Worm (Caenorhabditis elegans): ENCODE data around the gene pezo-1.

The pezo-1 gene

DNA sequence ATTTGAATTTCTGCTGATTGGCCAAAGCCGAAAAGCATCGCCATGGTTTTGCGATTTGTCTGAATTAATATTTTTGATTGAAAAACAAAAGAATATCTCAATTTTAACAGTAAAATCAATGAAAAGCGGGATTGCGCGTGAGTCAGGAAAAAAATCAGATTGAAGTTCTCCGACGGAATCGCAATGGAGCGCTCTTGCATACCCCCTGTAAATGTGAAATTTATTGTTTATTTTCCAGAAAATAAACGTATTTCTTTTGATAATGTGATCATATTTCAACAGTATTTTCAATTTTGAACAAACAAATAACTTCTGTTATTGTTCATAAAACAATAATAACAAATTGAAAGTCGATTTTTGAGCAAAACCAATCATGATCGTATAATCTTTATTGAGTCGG is 24.7 kb downstream of the pezo-1 start, which contains the start of gene vps-26:
Gene vps-26 (minus strand): TSS at position 200 of the 400 bp plus-strand sequence.
- TF ChIP-seq C34F6.9 (tag; optimal IDR thresholded peaks at IDR 0.05) (peak; percentile 48), fos-1 (tag; optimal IDR thresholded peaks at IDR 0.05) (peak; percentile 47), blmp-1 (tag; optimal IDR thresholded peaks at IDR 0.05; ENCODE audit: insufficient read depth) (no peak), lsy-2 (tag; optimal IDR thresholded peaks at IDR 0.05) (peak in 1 of 2 experiments; percentile 49), unc-39 (tag; optimal IDR thresholded peaks at IDR 0.05) (no peak), unc-55 (GFP tag; optimal IDR thresholded peaks at IDR 0.05) (peak; percentile 26), nhr-129 (tag; optimal IDR thresholded peaks at IDR 0.05) (peak; percentile 40), ztf-4 (tag; optimal IDR thresholded peaks at IDR 0.05) (no peak)

DNA sequence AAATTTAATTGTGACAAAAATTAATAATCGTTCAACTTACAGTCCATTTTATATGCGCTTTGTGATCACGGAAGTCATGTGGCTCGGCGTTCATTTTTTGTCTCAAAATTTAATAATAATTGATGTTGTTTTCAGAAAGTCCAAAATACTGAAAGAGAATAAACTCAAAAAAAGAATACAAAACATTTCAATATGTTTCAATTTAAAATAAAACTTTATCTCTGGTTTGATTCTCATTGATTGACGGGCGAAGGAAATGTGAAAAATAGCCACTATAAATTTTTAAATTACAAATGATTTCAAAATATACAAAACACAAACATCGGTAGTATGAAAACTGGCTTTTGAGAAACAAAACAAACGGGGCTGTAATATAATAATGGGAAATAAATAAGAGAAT is 27.1 kb downstream of the pezo-1 start, which contains the start of gene T20D3.6:
Gene T20D3.6 (minus strand): TSS at position 101 of the 400 bp plus-strand sequence.
- no peak for TF ChIP-seq ceh-82 (tag; optimal IDR thresholded peaks at IDR 0.05)
- no peak for TF ChIP-seq fos-1 (tag; optimal IDR thresholded peaks at IDR 0.05)
- TF ChIP-seq nhr-6 (tag; optimal IDR thresholded peaks at IDR 0.05) = no peak
- TF ChIP-seq nhr-23 (tag; optimal IDR thresholded peaks at IDR 0.05) = no peak
- TF ChIP-seq lsy-2 (tag; optimal IDR thresholded peaks at IDR 0.05) = no peak
- no peak for TF ChIP-seq blmp-1 (tag; optimal IDR thresholded peaks at IDR 0.05; ENCODE audit: insufficient read depth)
- TF ChIP-seq elt-3 (tag; optimal IDR thresholded peaks at IDR 0.05) = no peak
- no peak for TF ChIP-seq ZK546.5 (tag; optimal IDR thresholded peaks at IDR 0.05)
- TF ChIP-seq nhr-10 (tag; optimal IDR thresholded peaks at IDR 0.05) = no peak
- TF ChIP-seq elt-1 (tag; optimal IDR thresholded peaks at IDR 0.05) = no peak
- no peak for TF ChIP-seq C34F6.9 (tag; optimal IDR thresholded peaks at IDR 0.05)
- no peak for TF ChIP-seq nhr-129 (tag; optimal IDR thresholded peaks at IDR 0.05)
- no peak for TF ChIP-seq alr-1 (tag; optimal IDR thresholded peaks at IDR 0.05)
- TF ChIP-seq lin-13 (GFP tag; optimal IDR thresholded peaks at IDR 0.05) = no peak
- no peak for TF ChIP-seq gmeb-1 (tag; optimal IDR thresholded peaks at IDR 0.05)
- no peak for TF ChIP-seq nhr-21 (tag; optimal IDR thresholded peaks at IDR 0.05)
- no peak for TF ChIP-seq mdl-1 (tag; optimal IDR thresholded peaks at IDR 0.05)
- no peak for TF ChIP-seq ama-1 (optimal IDR thresholded peaks at IDR 0.05)
- TF ChIP-seq aly-2 (tag; optimal IDR thresholded peaks at IDR 0.05) = no peak
- no peak for TF ChIP-seq unc-55 (GFP tag; optimal IDR thresholded peaks at IDR 0.05)

DNA sequence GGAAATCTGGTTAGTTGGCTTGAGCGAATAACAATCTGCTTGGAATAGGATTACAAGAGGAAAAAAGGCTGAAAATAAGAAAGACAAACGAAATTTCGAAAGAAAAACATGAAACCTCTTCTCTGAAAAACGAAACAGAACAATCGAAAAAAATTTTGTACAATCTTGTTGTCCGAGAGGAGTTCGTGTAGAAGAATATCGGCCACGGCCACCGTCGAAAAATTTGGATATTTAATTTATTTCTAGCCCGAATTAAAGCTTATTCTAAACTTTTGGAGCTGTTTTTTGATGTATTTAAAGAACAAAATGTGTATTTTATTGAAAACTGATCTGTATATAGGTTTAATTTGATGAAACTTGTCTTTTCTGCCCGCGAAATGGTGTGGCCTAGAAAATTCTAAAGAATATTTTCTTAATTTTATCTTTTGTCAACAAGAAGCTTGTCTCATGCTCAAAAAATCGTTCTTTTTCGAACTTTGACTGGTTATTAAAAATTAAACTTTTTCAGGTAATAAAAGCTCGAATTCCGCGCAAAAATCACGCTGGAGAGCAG is 29.7 kb downstream of the pezo-1 start, which contains the start of gene T20D3.5:
Gene T20D3.5 (plus strand): TSS at position 503 of the 553 bp plus-strand sequence.
- no peak for TF ChIP-seq sem-4 (tag; optimal IDR thresholded peaks at IDR 0.05)
- no peak for TF ChIP-seq ztf-1 (GFP tag; conservative IDR thresholded peaks at IDR 0.05)
- no peak for TF ChIP-seq gmeb-1 (tag; optimal IDR thresholded peaks at IDR 0.05)
- TF ChIP-seq nhr-237 (tag; optimal IDR thresholded peaks at IDR 0.05) = no peak
- TF ChIP-seq R02D3.7 (tag; optimal IDR thresholded peaks at IDR 0.05) = no peak
- no peak for TF ChIP-seq ztf-11 (tag; optimal IDR thresholded peaks at IDR 0.05)
- no peak for TF ChIP-seq snpc-4 (tag; optimal IDR thresholded peaks at IDR 0.05)
- TF ChIP-seq nhr-11 (tag; optimal IDR thresholded peaks at IDR 0.05) = no peak
- no peak for TF ChIP-seq zag-1 (tag; optimal IDR thresholded peaks at IDR 0.05)
- TF ChIP-seq ceh-16 (tag; optimal IDR thresholded peaks at IDR 0.05) = no peak
- no peak for TF ChIP-seq elt-1 (tag; optimal IDR thresholded peaks at IDR 0.05)
- TF ChIP-seq fos-1 (tag; optimal IDR thresholded peaks at IDR 0.05) = no peak
- no peak for TF ChIP-seq skn-1 (tag; optimal IDR thresholded peaks at IDR 0.05)
- no peak for TF ChIP-seq alr-1 (tag; optimal IDR thresholded peaks at IDR 0.05)
- TF ChIP-seq nhr-10 (tag; optimal IDR thresholded peaks at IDR 0.05) = no peak
- TF ChIP-seq crh-2 (tag; optimal IDR thresholded peaks at IDR 0.05) = no peak
- no peak for TF ChIP-seq nhr-23 (tag; optimal IDR thresholded peaks at IDR 0.05)
- no peak for TF ChIP-seq Y55F3AM.14 (GFP tag; optimal IDR thresholded peaks at IDR 0.05)

DNA sequence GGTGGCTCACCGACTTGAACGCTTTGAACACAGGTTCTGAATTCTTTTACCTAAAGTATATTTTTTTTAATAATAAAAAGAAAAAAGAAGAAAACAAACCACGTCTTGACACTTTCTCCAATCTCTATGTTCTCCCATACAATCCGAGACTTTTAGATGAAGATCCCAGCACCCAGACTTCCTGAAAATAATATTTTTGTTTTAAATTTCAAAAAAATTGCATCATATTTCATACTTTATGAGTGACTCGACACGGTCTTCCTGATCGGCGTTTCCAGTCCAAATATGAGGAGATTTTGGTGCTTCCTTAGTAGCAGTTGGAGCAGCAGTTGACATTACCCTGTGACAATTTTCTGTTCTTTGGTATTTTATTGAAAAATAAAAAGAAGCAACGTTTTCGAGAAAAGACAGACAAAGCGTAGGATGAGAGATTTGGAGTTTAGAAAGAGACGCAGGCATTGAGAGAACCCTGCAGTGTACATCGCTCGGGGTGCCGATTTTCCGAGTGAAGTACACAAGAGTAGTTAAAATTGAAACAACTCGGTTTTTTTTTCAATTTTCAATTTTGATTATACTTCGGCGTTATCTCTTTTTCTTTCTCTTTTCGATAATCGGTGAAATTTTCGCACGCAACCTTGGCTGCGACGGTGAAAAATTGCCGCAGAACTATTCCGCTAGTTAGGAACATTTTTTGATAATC is 30.6 kb downstream of the pezo-1 start, which contains the start of the genes coa-4 and T20D3.14:
Gene coa-4 (minus strand): TSS at position 51 of the 700 bp plus-strand sequence.
Gene T20D3.14 (minus strand): TSS at position 358 of the 700 bp plus-strand sequence.
- TF ChIP-seq dmd-4 (tag; optimal IDR thresholded peaks at IDR 0.05) (no peak), lsy-2 (tag; optimal IDR thresholded peaks at IDR 0.05) (peak in 1 of 2 experiments; percentile 69), blmp-1 (tag; optimal IDR thresholded peaks at IDR 0.05; ENCODE audit: insufficient read depth) (no peak), nhr-11 (tag; optimal IDR thresholded peaks at IDR 0.05) (no peak), unc-55 (GFP tag; optimal IDR thresholded peaks at IDR 0.05) (peak; percentile 39), sma-3 (GFP tag; optimal IDR thresholded peaks at IDR 0.05) (peak; percentile 19), lin-13 (GFP tag; optimal IDR thresholded peaks at IDR 0.05) (peak; percentile 23), nhr-21 (tag; optimal IDR thresholded peaks at IDR 0.05) (no peak), ztf-4 (tag; optimal IDR thresholded peaks at IDR 0.05) (no peak), aly-2 (tag; optimal IDR thresholded peaks at IDR 0.05) (no peak), sem-4 (tag; optimal IDR thresholded peaks at IDR 0.05) (peak; percentile 25), nhr-25 (tag; optimal IDR thresholded peaks at IDR 0.05) (peak; percentile 23), peb-1 (tag; optimal IDR thresholded peaks at IDR 0.05) (no peak), C34F6.9 (tag; optimal IDR thresholded peaks at IDR 0.05) (peak; percentile 56), crh-2 (tag; optimal IDR thresholded peaks at IDR 0.05) (peak; percentile 66), zag-1 (tag; optimal IDR thresholded peaks at IDR 0.05) (no peak), skn-1 (tag; optimal IDR thresholded peaks at IDR 0.05) (no peak), nhr-23 (tag; optimal IDR thresholded peaks at IDR 0.05) (no peak), lin-39 (tag; optimal IDR thresholded peaks at IDR 0.05) (no peak), nhr-129 (tag; optimal IDR thresholded peaks at IDR 0.05) (peak; percentile 59), gmeb-1 (tag; optimal IDR thresholded peaks at IDR 0.05) (peak; percentile 40), lin-11 (tag; optimal IDR thresholded peaks at IDR 0.05) (no peak), egl-27 (tag; optimal IDR thresholded peaks at IDR 0.05) (no peak), elt-3 (tag; optimal IDR thresholded peaks at IDR 0.05) (no peak), F13H6.1 (tag; optimal IDR thresholded peaks at IDR 0.05) (peak; percentile 28), fos-1 (tag; optimal IDR thresholded peaks at IDR 0.05) (peak; percentile 63)

Measured in whole organism, L2 larva.